Fruit fly (Drosophila melanogaster) whole organism, embryonic: ENCODE measurements around the gene deltaCOP.

Experiments
- CG10366 ChIP-seq: fragments of 200-800 bp; sonication (Bioruptor generic); IDR thresholded peaks from 2 replicates; pipeline ENCODE4 v1.3.6; 2022; ENCODE audit warnings: missing biosample characterization, missing genetic modification characterization
- CG10431 ChIP-seq: fragments of 200-800 bp; sonication (Bioruptor generic); optimal IDR thresholded peaks from 3 replicates; lab custom pipeline; 2018; ENCODE audit warnings: missing biosample characterization, mild to moderate bottlenecking, missing genetic modification characterization
- CG11504 ChIP-seq: fragments of 200-800 bp; sonication (Bioruptor generic); optimal IDR thresholded peaks from 3 replicates; lab custom pipeline; 2019; ENCODE audit warnings: missing biosample characterization, mild to moderate bottlenecking, missing genetic modification characterization, moderate library complexity
- CG13123 ChIP-seq: fragments of 200-800 bp; sonication (Bioruptor generic); optimal IDR thresholded peaks from 2 replicates; lab custom pipeline; 2016; ENCODE audit warnings: missing biosample characterization, missing genetic modification characterization
- CG13287 ChIP-seq: fragments of 200-800 bp; sonication (Bioruptor generic); IDR thresholded peaks from 2 replicates; pipeline ENCODE4 v1.3.6; 2022; ENCODE audit warnings: missing biosample characterization, missing genetic modification characterization; ENCODE audit not compliant: partially characterized antibody
- CG13424 ChIP-seq: fragments of 200-800 bp; sonication (Bioruptor generic); optimal IDR thresholded peaks from 2 replicates; lab custom pipeline; 2019; ENCODE audit warnings: missing biosample characterization, mild to moderate bottlenecking, missing genetic modification characterization, moderate library complexity
- CG14965 ChIP-seq: fragments of 200-800 bp; sonication (Bioruptor generic); optimal IDR thresholded peaks from 2 replicates; lab custom pipeline; 2016; ENCODE audit warnings: missing biosample characterization, missing genetic modification characterization, borderline replicate concordance
- CG30020 ChIP-seq: fragments of 200-800 bp; optimal IDR thresholded peaks from 2 replicates; lab custom pipeline; 2019; ENCODE audit warnings: missing biosample characterization, mild to moderate bottlenecking, missing genetic modification characterization, moderate library complexity
- CG31224 ChIP-seq: fragments of 200-800 bp; sonication (Bioruptor generic); IDR thresholded peaks from 2 replicates; pipeline ENCODE4 v1.3.6; 2022; ENCODE audit warnings: missing biosample characterization, missing genetic modification characterization
- CG31365 ChIP-seq: fragments of 200-800 bp; sonication (Bioruptor generic); optimal IDR thresholded peaks from 2 replicates; lab custom pipeline; 2018; ENCODE audit warnings: missing biosample characterization, mild to moderate bottlenecking, missing genetic modification characterization
- CG32772 ChIP-seq: fragments of 200-800 bp; sonication (Bioruptor generic); IDR thresholded peaks from 2 replicates; pipeline ENCODE4 v1.3.6; 2022; ENCODE audit warnings: missing biosample characterization, missing genetic modification characterization
- CG5245 ChIP-seq: fragments of 200-800 bp; sonication (Bioruptor generic); optimal IDR thresholded peaks from 3 replicates; lab custom pipeline; 2016; ENCODE audit warnings: missing biosample characterization, missing genetic modification characterization
- CG6689 ChIP-seq: fragments of 200-800 bp; sonication (Bioruptor generic); IDR thresholded peaks from 2 replicates; pipeline ENCODE4 v1.3.6; 2022; ENCODE audit warnings: missing biosample characterization, missing genetic modification characterization
- CG7786 ChIP-seq: fragments of 200-800 bp; sonication (Bioruptor generic); optimal IDR thresholded peaks from 2 replicates; lab custom pipeline; 2016; ENCODE audit warnings: missing biosample characterization, missing genetic modification characterization
- CG8388 ChIP-seq: fragments of 200-800 bp; sonication (Bioruptor generic); optimal IDR thresholded peaks from 2 replicates; lab custom pipeline; 2019; ENCODE audit warnings: missing biosample characterization, mild to moderate bottlenecking, missing genetic modification characterization, moderate library complexity
- CG9797 ChIP-seq: fragments of 200-800 bp; sonication (Bioruptor generic); optimal IDR thresholded peaks from 3 replicates; lab custom pipeline; 2018; ENCODE audit warnings: missing biosample characterization, mild to moderate bottlenecking, missing genetic modification characterization
- CG9817 ChIP-seq: fragments of 200-800 bp; sonication (Bioruptor generic); optimal IDR thresholded peaks from 2 replicates; lab custom pipeline; 2018; ENCODE audit warnings: missing biosample characterization, mild to moderate bottlenecking, missing genetic modification characterization, moderate library complexity
- CG9876 ChIP-seq: fragments of 200-800 bp; sonication (Bioruptor generic); optimal IDR thresholded peaks from 2 replicates; lab custom pipeline; 2016; ENCODE audit warnings: missing biosample characterization, missing genetic modification characterization
- ERR ChIP-seq: fragments of 200-800 bp; sonication (Bioruptor generic); optimal IDR thresholded peaks from 2 replicates; lab custom pipeline; 2016; ENCODE audit warnings: missing biosample characterization, missing genetic modification characterization
- GATAe ChIP-seq: fragments of 200-800 bp; sonication (Bioruptor generic); conservative IDR thresholded peaks from 2 replicates; pipeline ENCODE4 v1.3.6; 2022; ENCODE audit warnings: missing biosample characterization, missing genetic modification characterization
- Gug ChIP-seq: fragments of 200-800 bp; sonication (Bioruptor generic); IDR thresholded peaks from 4 replicates; pipeline ENCODE4 v1.3.6; 2022; ENCODE audit warnings: missing biosample characterization, missing genetic modification characterization
- Hand ChIP-seq: fragments of 200-800 bp; sonication (Bioruptor generic); optimal IDR thresholded peaks from 2 replicates; lab custom pipeline; 2017; ENCODE audit warnings: mild to moderate bottlenecking, missing biosample characterization, missing genetic modification reagents, missing genetic modification characterization
- MBD-R2 ChIP-seq: fragments of 200-800 bp; sonication (Bioruptor generic); IDR thresholded peaks from 2 replicates; pipeline ENCODE4 v1.3.6; 2022; ENCODE audit warnings: missing biosample characterization, missing genetic modification characterization
- Max ChIP-seq: fragments of 200-800 bp; sonication (Bioruptor generic); optimal IDR thresholded peaks from 2 replicates; lab custom pipeline; 2016; ENCODE audit warnings: missing biosample characterization, mild to moderate bottlenecking, missing genetic modification characterization
- Myb ChIP-seq: fragments of 200-800 bp; sonication (Bioruptor generic); optimal IDR thresholded peaks from 2 replicates; lab custom pipeline; 2016; ENCODE audit warnings: missing biosample characterization, missing genetic modification characterization
- Nf-YB ChIP-seq: fragments of 200-800 bp; sonication (Bioruptor generic); optimal IDR thresholded peaks from 3 replicates; lab custom pipeline; 2019; ENCODE audit warnings: missing biosample characterization, mild to moderate bottlenecking, missing genetic modification characterization, moderate library complexity
- Poxn ChIP-seq: fragments of 200-800 bp; sonication (Bioruptor generic); IDR thresholded peaks from 2 replicates; pipeline ENCODE4 v1.3.6; 2022; ENCODE audit warnings: missing biosample characterization, missing genetic modification characterization
- Stat92E ChIP-seq, 3 experiments: fragments of >200 bp in 2 of 3; fragments of 200-800 bp in 1 of 3; sonication (Bioruptor generic) in 1 of 3; optimal IDR thresholded peaks; 2 replicates each; lab custom pipeline; 2017 to 2019; ENCODE audit warnings: missing biosample characterization in 3 of 3, missing genetic modification characterization in 3 of 3, mild to moderate bottlenecking in 1 of 3, moderate library complexity in 1 of 3
- bbx ChIP-seq: fragments of 200-800 bp; sonication (Bioruptor generic); IDR thresholded peaks from 2 replicates; pipeline ENCODE4 v1.3.6; 2022; ENCODE audit warnings: missing biosample characterization, missing genetic modification characterization; ENCODE audit not compliant: partially characterized antibody
- bigmax ChIP-seq: fragments of 200-800 bp; sonication (Bioruptor generic); optimal IDR thresholded peaks from 2 replicates; lab custom pipeline; 2018; ENCODE audit warnings: missing biosample characterization, mild to moderate bottlenecking, missing genetic modification characterization
- cas ChIP-seq: fragments of 200-800 bp; sonication (Bioruptor generic); IDR thresholded peaks from 2 replicates; pipeline ENCODE4 v1.3.6; 2022; ENCODE audit warnings: missing biosample characterization, missing genetic modification characterization
- caup ChIP-seq: fragments of 200-800 bp; sonication (Bioruptor generic); optimal IDR thresholded peaks from 3 replicates; lab custom pipeline; 2017; ENCODE audit warnings: missing biosample characterization, mild to moderate bottlenecking, missing genetic modification characterization, moderate library complexity; ENCODE audit not compliant: severe bottlenecking
- crp ChIP-seq, 2 experiments: fragments of 200-800 bp; sonication (Bioruptor generic); optimal IDR thresholded peaks; 2 replicates in 1 of 2; 3 replicates in 1 of 2; lab custom pipeline; 2017; ENCODE audit warnings: missing biosample characterization in 2 of 2, missing genetic modification characterization in 2 of 2, mild to moderate bottlenecking in 1 of 2, moderate library complexity in 1 of 2
- dimm ChIP-seq: fragments of 200-800 bp; sonication (Bioruptor generic); IDR thresholded peaks from 2 replicates; pipeline ENCODE4 v1.3.6; 2022; ENCODE audit warnings: missing biosample characterization, missing genetic modification characterization
- disco-r ChIP-seq: fragments of 200-800 bp; sonication (Bioruptor generic); optimal IDR thresholded peaks from 2 replicates; lab custom pipeline; 2016; ENCODE audit warnings: missing biosample characterization, missing genetic modification characterization
- ewg ChIP-seq: fragments of 200-800 bp; sonication (Bioruptor generic); optimal IDR thresholded peaks from 3 replicates; lab custom pipeline; 2017; ENCODE audit warnings: mild to moderate bottlenecking, missing biosample characterization, missing genetic modification reagents, missing genetic modification characterization
- gcm ChIP-seq: fragments of 200-800 bp; sonication (Bioruptor generic); optimal IDR thresholded peaks from 2 replicates; lab custom pipeline; 2019; ENCODE audit warnings: missing biosample characterization, mild to moderate bottlenecking, missing genetic modification characterization, moderate library complexity
- gcm2 ChIP-seq: fragments of 200-800 bp; sonication (Bioruptor generic); optimal IDR thresholded peaks from 2 replicates; lab custom pipeline; 2016; ENCODE audit warnings: missing biosample characterization, missing genetic modification characterization
- gem ChIP-seq: fragments of 200-800 bp; sonication (Bioruptor generic); optimal IDR thresholded peaks from 2 replicates; lab custom pipeline; 2019; ENCODE audit warnings: missing biosample characterization, mild to moderate bottlenecking, missing genetic modification characterization, moderate library complexity
- grn ChIP-seq: fragments of 200-800 bp; sonication (Bioruptor generic); optimal IDR thresholded peaks from 3 replicates; lab custom pipeline; 2017; ENCODE audit warnings: missing biosample characterization, missing genetic modification characterization
- mirr ChIP-seq: fragments of 200-800 bp; sonication (Bioruptor generic); optimal IDR thresholded peaks from 3 replicates; lab custom pipeline; 2018; ENCODE audit warnings: missing biosample characterization, mild to moderate bottlenecking, missing genetic modification characterization
- oc ChIP-seq: fragments of 200-800 bp; sonication (Bioruptor generic); optimal IDR thresholded peaks from 2 replicates; lab custom pipeline; 2018; ENCODE audit warnings: missing biosample characterization, mild to moderate bottlenecking, missing genetic modification characterization, moderate library complexity
- pnt ChIP-seq: fragments of 200-800 bp; sonication (Bioruptor generic); optimal IDR thresholded peaks from 3 replicates; lab custom pipeline; 2016; ENCODE audit warnings: missing biosample characterization, missing genetic modification characterization
- prd ChIP-seq, 3 experiments: fragments of >200 bp in 2 of 3; fragments of 200-800 bp in 1 of 3; sonication (Bioruptor generic) in 1 of 3; optimal IDR thresholded peaks in 2 of 3; IDR thresholded peaks in 1 of 3; 2 replicates in 2 of 3; 3 replicates in 1 of 3; pipeline versions ENCODE4 v1.3.6 to Lab custom; 2017 to 2022; ENCODE audit warnings: missing biosample characterization in 1 of 3, missing genetic modification characterization in 1 of 3
- slbo ChIP-seq: fragments of 200-800 bp; sonication (Bioruptor generic); IDR thresholded peaks from 2 replicates; pipeline ENCODE4 v1.3.6; 2022; ENCODE audit warnings: missing biosample characterization, missing genetic modification characterization
- sqz ChIP-seq: fragments of 200-800 bp; sonication (Bioruptor generic); optimal IDR thresholded peaks from 3 replicates; lab custom pipeline; 2018; ENCODE audit warnings: missing biosample characterization, mild to moderate bottlenecking, missing genetic modification characterization
- sr ChIP-seq: fragments of 200-800 bp; sonication (Bioruptor generic); IDR thresholded peaks from 3 replicates; pipeline ENCODE4 v1.3.6; 2022; ENCODE audit warnings: missing biosample characterization, missing genetic modification characterization
- tin ChIP-seq: fragments of 200-800 bp; sonication (Bioruptor generic); optimal IDR thresholded peaks from 3 replicates; lab custom pipeline; 2016; ENCODE audit warnings: missing biosample characterization, missing genetic modification characterization
- vnd ChIP-seq: fragments of 200-800 bp; sonication (Bioruptor generic); IDR thresholded peaks from 3 replicates; pipeline ENCODE4 v1.3.6; 2022; ENCODE audit warnings: missing biosample characterization, missing genetic modification characterization; ENCODE audit not compliant: partially characterized antibody

Gene deltaCOP

DNA sequence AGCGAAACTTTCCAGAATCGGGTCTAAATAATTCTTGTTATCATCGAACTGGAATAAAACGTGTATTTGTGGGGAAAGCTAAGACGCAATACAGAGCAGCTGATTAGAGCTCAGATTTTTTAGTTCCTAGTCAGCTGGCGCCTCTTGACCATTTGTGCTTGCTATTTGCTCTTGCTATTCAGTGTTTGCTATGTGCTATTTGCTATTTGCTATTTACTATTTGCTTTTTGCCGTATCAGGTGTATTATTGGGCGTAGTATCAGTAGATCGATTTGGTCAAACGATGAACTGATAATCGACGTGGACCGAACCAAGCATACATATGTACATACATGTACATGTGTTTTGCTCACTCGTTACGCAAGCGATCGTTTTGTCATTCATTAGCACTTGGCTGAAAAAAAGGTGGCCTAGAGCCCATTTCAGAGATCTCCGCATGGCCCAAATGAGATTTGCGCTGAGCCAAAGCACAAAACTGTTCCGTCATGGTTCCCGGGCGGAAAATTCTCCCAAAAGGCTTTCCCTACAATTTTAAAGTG lies 16.1 kb downstream of the deltaCOP start (continued):
- TF ChIP-seq sqz (GFP tag; lab: Kevin White, UChicago) (no peak), CG10431 (GFP tag; lab: Kevin White, UChicago) (no peak), gcm (no peak), CG30020 (tag; lab: Kevin White, UChicago) (no peak), prd (optimal IDR thresholded peaks at IDR 0.05; lab: Kevin White, UChicago) (no peak), prd (GFP tag; IDR thresholded peaks at IDR 0.05; lab: Robert Waterston, UW) (peak; percentile 50; the same call in 2 of the 3 replicates), Nf-YB (GFP tag; lab: Kevin White, UChicago) (no peak), GATAe (GFP tag; lab: Robert Waterston, UW) (no peak), bigmax (GFP tag; lab: Kevin White, UChicago) (no peak), CG8388 (GFP tag; lab: Kevin White, UChicago) (no peak), Hand (GFP tag; lab: Kevin White, UChicago) (no peak), ERR (peak; percentile 11), MBD-R2 (GFP tag; lab: Robert Waterston, UW) (peak; percentile 26; the same call in 1 of the 2 replicates), CG13287 (GFP tag; lab: Robert Waterston, UW) (no peak), sr (GFP tag; lab: Robert Waterston, UW) (peak; percentile 72), CG31224 (GFP tag; lab: Robert Waterston, UW) (0 out of 2 replicates have a peak, but pooled peaks have one; percentile 39), CG9876 (GFP tag; lab: Kevin White, UChicago) (peak; percentile 36), CG14965 (GFP tag; lab: Kevin White, UChicago) (peak; percentile 35), Max (GFP tag; lab: Kevin White, UChicago) (no peak), CG31365 (tag; lab: Kevin White, UChicago) (no peak), CG9797 (GFP tag; lab: Kevin White, UChicago) (no peak), vnd (GFP tag; lab: Robert Waterston, UW) (no peak), CG9817 (tag; lab: Kevin White, UChicago) (no peak), gcm2 (GFP tag; lab: Kevin White, UChicago) (no peak), Myb (GFP tag; lab: Kevin White, UChicago) (peak; percentile 26), CG13424 (tag; lab: Kevin White, UChicago) (no peak), Gug (GFP tag; lab: Robert Waterston, UW) (no peak), CG32772 (GFP tag; lab: Robert Waterston, UW) (no peak), gem (tag; lab: Kevin White, UChicago) (peak; percentile 63), CG11504 (peak; percentile 31), tin (no peak), CG6689 (0 out of 2 replicates have a peak, but pooled peaks have one; percentile 7), ewg (GFP tag; lab: Kevin White, UChicago) (peak; percentile 15), oc (tag; lab: Kevin White, UChicago) (no peak), CG7786 (peak; percentile 59), CG5245 (no peak), crp (GFP tag; optimal IDR thresholded peaks at IDR 0.05; lab: Kevin White, UChicago) (no peak), disco-r (GFP tag; lab: Kevin White, UChicago) (peak; percentile 0), slbo (GFP tag; lab: Robert Waterston, UW) (peak; percentile 52), caup (GFP tag; lab: Kevin White, UChicago) (peak; percentile 73), grn (GFP tag; lab: Kevin White, UChicago) (peak; percentile 51), bbx (GFP tag; lab: Robert Waterston, UW) (no peak), Poxn (GFP tag; lab: Robert Waterston, UW) (no peak), pnt (GFP tag; lab: Kevin White, UChicago) (no peak), dimm (GFP tag; lab: Robert Waterston, UW) (no peak), CG13123 (peak; percentile 49), CG10366 (peak; percentile 21; the same call in 1 of the 2 replicates), Stat92E (GFP tag; optimal IDR thresholded peaks at IDR 0.05; lab: Kevin White, UChicago) (no peak), mirr (GFP tag; lab: Kevin White, UChicago) (peak; percentile 41), cas (GFP tag; lab: Robert Waterston, UW) (no peak)
